Fruit fly (Drosophila melanogaster) whole organism, prepupa: Measurements from ENCODE around the gene Ada1-1.

Experiments
- CG11762 ChIP-seq: fragments of 200-800 bp; sonication (Bioruptor generic); optimal IDR thresholded peaks from 3 replicates; lab custom pipeline; 2016; ENCODE audit warnings: missing biosample characterization, missing genetic modification characterization; ENCODE audit not compliant: insufficient read depth
- Eip75B ChIP-seq: fragments of 200-800 bp; sonication (Bioruptor generic); optimal IDR thresholded peaks from 3 replicates; lab custom pipeline; 2016; ENCODE audit warnings: missing biosample characterization, missing genetic modification characterization
- Eip78C ChIP-seq: fragments of 200-800 bp; sonication (Bioruptor generic); peaks from one replicate; lab custom pipeline; 2016; ENCODE audit warnings: missing biosample characterization, missing genetic modification characterization
- Eip93F ChIP-seq: fragments of 200-800 bp; sonication (Bioruptor generic); optimal IDR thresholded peaks from 2 replicates; lab custom pipeline; 2016; ENCODE audit warnings: missing biosample characterization, mild to moderate bottlenecking, missing genetic modification characterization
- OdsH ChIP-seq: fragments of 200-800 bp; sonication (Bioruptor generic); optimal IDR thresholded peaks from 3 replicates; lab custom pipeline; 2016; ENCODE audit warnings: missing biosample characterization, missing genetic modification characterization
- dac ChIP-seq: fragments of 200-800 bp; sonication (Bioruptor generic); optimal IDR thresholded peaks from 2 replicates; lab custom pipeline; 2017; ENCODE audit warnings: missing biosample characterization, mild to moderate bottlenecking, missing genetic modification characterization
- fd85E ChIP-seq: fragments of 200-800 bp; sonication (Bioruptor generic); optimal IDR thresholded peaks from 3 replicates; lab custom pipeline; 2016; ENCODE audit warnings: missing biosample characterization, missing genetic modification characterization

- TF ChIP-seq dac (no peak), CG11762 (GFP tag; lab: Kevin White, UChicago) (no peak), Eip78C (peak; percentile 21), Eip93F (no peak), Eip75B (peak; percentile 67), OdsH (GFP tag; lab: Kevin White, UChicago) (no peak), fd85E (GFP tag; lab: Kevin White, UChicago) (no peak)
These were observed 17.3 kb downstream of the Ada1-1 start for dm6 chr2L:12013741-12014393.
